Worm (Caenorhabditis elegans) whole organism, mixed stage, embryonic: Measurements from ENCODE around the gene moc-3.

Source experiments
- elt-3 ChIP-seq: fragments of 150-350 bp; optimal IDR thresholded peaks from 2 replicates; lab custom pipeline; 2014; ENCODE audit warnings: missing biosample characterization, missing genetic modification characterization
- unc-62 ChIP-seq: fragments of 150-350 bp; optimal IDR thresholded peaks from 2 replicates; lab custom pipeline; 2014; ENCODE audit warnings: missing biosample characterization, missing genetic modification reagents, missing genetic modification characterization
- ztf-11 ChIP-seq: fragments of 150-350 bp; optimal IDR thresholded peaks from 2 replicates; lab custom pipeline; 2014; ENCODE audit warnings: missing biosample characterization, missing genetic modification characterization

- TF ChIP-seq ztf-11 (tag; lab: Kevin White, UChicago) (no peak), unc-62 (GFP tag; lab: Kevin White, UChicago) (no peak), elt-3 (tag; lab: Kevin White, UChicago) (no peak)
These were observed 22.8 kb downstream of the moc-3 start for ce11 chrIV:8153163-8153562.
